Fruit fly (Drosophila melanogaster) whole organism, prepupa: ENCODE results near the gene hry.

Source experiments
- CG11902 ChIP-seq: fragments of 200-800 bp; sonication (Bioruptor generic); optimal IDR thresholded peaks from 3 replicates; lab custom pipeline; 2016; ENCODE audit warnings: missing biosample characterization, missing genetic modification characterization
- Sox102F ChIP-seq: fragments of 200-800 bp; sonication (Bioruptor generic); optimal IDR thresholded peaks from 2 replicates; lab custom pipeline; 2016; ENCODE audit warnings: missing biosample characterization, mild to moderate bottlenecking, missing genetic modification characterization
- dac ChIP-seq: fragments of 200-800 bp; sonication (Bioruptor generic); optimal IDR thresholded peaks from 2 replicates; lab custom pipeline; 2017; ENCODE audit warnings: missing biosample characterization, mild to moderate bottlenecking, missing genetic modification characterization

DNA sequence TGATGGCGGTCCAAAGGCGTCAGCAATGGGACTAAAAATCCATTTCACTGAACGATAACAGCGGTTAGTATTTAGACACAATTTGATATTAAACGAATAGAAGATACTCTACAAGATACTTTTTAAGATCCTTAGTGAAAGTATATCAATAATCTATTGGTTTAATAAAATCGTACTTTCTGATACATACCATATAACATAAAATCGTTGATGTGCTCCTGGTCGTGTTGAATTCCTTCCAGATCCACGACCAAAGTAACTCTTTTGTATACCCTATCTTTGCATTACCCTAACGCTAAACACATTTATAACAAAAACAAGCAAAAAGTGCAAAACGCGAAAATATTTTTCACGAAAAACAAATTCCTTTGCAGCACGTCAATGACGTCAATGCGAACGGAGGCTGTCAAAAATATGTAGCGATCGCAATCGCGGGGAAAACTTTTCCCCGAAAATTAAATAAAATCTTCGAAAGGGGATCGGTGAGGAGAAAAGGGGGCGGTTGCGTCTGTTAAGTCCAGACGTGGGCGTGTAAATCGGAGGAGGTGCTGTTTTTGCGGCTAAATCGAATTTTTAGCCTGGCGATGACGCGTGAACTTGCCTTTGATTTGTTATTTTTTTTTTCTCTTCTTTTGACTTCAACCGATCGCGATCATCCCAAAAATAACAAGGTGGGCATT is 20.2 kb upstream of the hry start:
- TF ChIP-seq Sox102F (GFP tag; lab: Kevin White, UChicago): no peak
- TF ChIP-seq dac: no peak
- no peak for TF ChIP-seq CG11902 (GFP tag; lab: Kevin White, UChicago)
